Worm (Caenorhabditis elegans) whole organism, young adult: ENCODE measurements around the gene cdc-48.1.

ENCODE experiments used
- B0261.1 ChIP-seq: sonication (generic microtip); optimal IDR thresholded peaks from 2 replicates; lab custom pipeline; 2016; ENCODE audit warnings: mild to moderate bottlenecking, missing genetic modification characterization, moderate library complexity, missing compliant biosample characterization
- D2030.7 ChIP-seq: fragments of 200-800 bp; sonication (Bioruptor generic); IDR thresholded peaks from 2 replicates; pipeline ENCODE4 v1.3.6; 2022; ENCODE audit warnings: missing genetic modification reagents, missing genetic modification characterization, missing compliant biosample characterization
- F37B4.10 ChIP-seq: fragments of 200-800 bp; sonication (Bioruptor generic); IDR thresholded peaks from 2 replicates; pipeline ENCODE4 v1.3.6; 2022; ENCODE audit warnings: missing genetic modification characterization, missing compliant biosample characterization
- F39B2.1 ChIP-seq: fragments of 200-800 bp; sonication (Bioruptor generic); IDR thresholded peaks from 2 replicates; pipeline ENCODE4 v1.3.6; 2022; ENCODE audit warnings: missing genetic modification reagents, missing genetic modification characterization, missing compliant biosample characterization
- F49E8.2 ChIP-seq: sonication (generic microtip); optimal IDR thresholded peaks from 3 replicates; lab custom pipeline; 2017; ENCODE audit warnings: missing genetic modification characterization, mild to moderate bottlenecking, missing compliant biosample characterization, antibody characterized with exemption, moderate library complexity; ENCODE audit not compliant: insufficient read depth
- F52B5.7 ChIP-seq: sonication (generic microtip); optimal IDR thresholded peaks from 2 replicates; lab custom pipeline; 2016; ENCODE audit warnings: mild to moderate bottlenecking, missing genetic modification characterization, missing compliant biosample characterization
- K12H6.12 ChIP-seq: fragments of 200-800 bp; sonication (Bioruptor generic); optimal IDR thresholded peaks from 2 replicates; lab custom pipeline; 2018; ENCODE audit warnings: mild to moderate bottlenecking, missing genetic modification characterization, missing compliant biosample characterization
- T07F8.4 ChIP-seq: sonication (generic microtip); optimal IDR thresholded peaks from 2 replicates; lab custom pipeline; 2016; ENCODE audit warnings: mild to moderate bottlenecking, missing genetic modification characterization, moderate library complexity, missing compliant biosample characterization
- Y56A3A.18 ChIP-seq: fragments of 200-800 bp; sonication (Bioruptor generic); IDR thresholded peaks from 2 replicates; pipeline ENCODE4 v1.3.6; 2022; ENCODE audit warnings: missing genetic modification reagents, missing genetic modification characterization, missing compliant biosample characterization
- Y67H2A.10 ChIP-seq: fragments of 200-800 bp; sonication (Bioruptor generic); conservative IDR thresholded peaks from 2 replicates; pipeline ENCODE4 v1.3.6; 2022; ENCODE audit warnings: missing genetic modification reagents, missing genetic modification characterization, missing compliant biosample characterization
- Y95B8A.8 ChIP-seq: fragments of 200-800 bp; sonication (Bioruptor generic); IDR thresholded peaks from 2 replicates; pipeline ENCODE4 v1.3.6; 2022; ENCODE audit warnings: missing genetic modification reagents, missing genetic modification characterization, missing compliant biosample characterization
- ZK185.1 ChIP-seq: sonication (generic microtip); optimal IDR thresholded peaks from 2 replicates; lab custom pipeline; 2016; ENCODE audit warnings: mild to moderate bottlenecking, missing genetic modification characterization, missing compliant biosample characterization; ENCODE audit not compliant: poor library complexity, severe bottlenecking
- ama-1 ChIP-seq, 3 experiments: fragments of 150-350 bp in 1 of 3; sonication (generic microtip) in 2 of 3; optimal IDR thresholded peaks; 2 replicates each; lab custom pipeline; 2014 to 2018; ENCODE audit warnings: missing biosample characterization in 2 of 3, missing genetic modification characterization in 2 of 3, missing genetic modification reagents in 2 of 3
- aptf-3 ChIP-seq: fragments of 200-800 bp; sonication (Bioruptor generic); IDR thresholded peaks from 2 replicates; pipeline ENCODE4 v1.3.6; 2022; ENCODE audit warnings: missing genetic modification characterization, missing compliant biosample characterization
- attf-6 ChIP-seq: fragments of 200-800 bp; sonication (Bioruptor generic); IDR thresholded peaks from 2 replicates; pipeline ENCODE4 v1.3.6; 2022; ENCODE audit warnings: missing genetic modification reagents, missing genetic modification characterization, missing compliant biosample characterization
- bed-1 ChIP-seq: fragments of 200-800 bp; sonication (Bioruptor generic); IDR thresholded peaks from 2 replicates; pipeline ENCODE4 v1.3.6; 2022; ENCODE audit warnings: missing genetic modification reagents, missing genetic modification characterization, missing compliant biosample characterization
- cebp-2 ChIP-seq: fragments of 200-800 bp; sonication (Bioruptor generic); IDR thresholded peaks from 2 replicates; pipeline ENCODE4 v1.3.6; 2022; ENCODE audit warnings: missing genetic modification characterization, missing compliant biosample characterization
- ceh-58 ChIP-seq: fragments of 200-800 bp; sonication (Bioruptor generic); IDR thresholded peaks from 2 replicates; pipeline ENCODE4 v1.3.6; 2022; ENCODE audit warnings: missing genetic modification characterization, missing compliant biosample characterization
- chd-7 ChIP-seq: sonication (generic microtip); optimal IDR thresholded peaks from 2 replicates; lab custom pipeline; 2016; ENCODE audit warnings: mild to moderate bottlenecking, missing genetic modification characterization, moderate library complexity, missing compliant biosample characterization
- die-1 ChIP-seq: sonication (generic microtip); optimal IDR thresholded peaks from 2 replicates; lab custom pipeline; 2016; ENCODE audit warnings: missing genotype, mild to moderate bottlenecking, missing genetic modification characterization, missing compliant biosample characterization
- dox-1 ChIP-seq: fragments of 200-800 bp; sonication (Bioruptor generic); IDR thresholded peaks from 2 replicates; pipeline ENCODE4 v1.3.6; 2022; ENCODE audit warnings: missing genetic modification reagents, missing genetic modification characterization, missing compliant biosample characterization
- egl-18 ChIP-seq: fragments of 200-800 bp; sonication (Bioruptor generic); IDR thresholded peaks from 2 replicates; pipeline ENCODE4 v1.3.6; 2022; ENCODE audit warnings: missing genetic modification reagents, missing genetic modification characterization, missing compliant biosample characterization
- egl-44 ChIP-seq: fragments of 200-800 bp; sonication (Bioruptor generic); IDR thresholded peaks from 2 replicates; pipeline ENCODE4 v1.3.6; 2022; ENCODE audit warnings: missing genetic modification reagents, missing genetic modification characterization, missing compliant biosample characterization
- ekl-4 ChIP-seq: fragments of 200-800 bp; sonication (Bioruptor generic); IDR thresholded peaks from 2 replicates; pipeline ENCODE4 v1.3.6; 2022; ENCODE audit warnings: missing genetic modification reagents, missing genetic modification characterization, missing compliant biosample characterization
- ets-4 ChIP-seq: fragments of 200-800 bp; sonication (Bioruptor generic); optimal IDR thresholded peaks from 2 replicates; lab custom pipeline; 2018; ENCODE audit warnings: mild to moderate bottlenecking, missing genetic modification characterization, missing compliant biosample characterization
- hlh-26 ChIP-seq: fragments of 200-800 bp; sonication (Bioruptor generic); conservative IDR thresholded peaks from 2 replicates; pipeline ENCODE4 v1.3.6; 2022; ENCODE audit warnings: missing genetic modification reagents, missing genetic modification characterization, missing compliant biosample characterization
- hmg-1.2 ChIP-seq: fragments of 200-800 bp; sonication (Bioruptor generic); IDR thresholded peaks from 2 replicates; pipeline ENCODE4 v1.3.6; 2022; ENCODE audit warnings: missing genetic modification reagents, missing genetic modification characterization, missing compliant biosample characterization
- hsf-1 ChIP-seq: fragments of 200-800 bp; sonication (Bioruptor generic); IDR thresholded peaks from 2 replicates; pipeline ENCODE4 v1.3.6; 2022; ENCODE audit warnings: missing genetic modification reagents, missing genetic modification characterization, missing compliant biosample characterization
- lin-35 ChIP-seq, 3 experiments: fragments of 150-350 bp in 2 of 3; sonication (generic microtip) in 1 of 3; optimal IDR thresholded peaks; 2 replicates each; lab custom pipeline; 2014 to 2018; ENCODE audit warnings: missing biosample characterization in 3 of 3, missing genetic modification characterization in 3 of 3, missing genetic modification reagents in 3 of 3
- lsl-1 ChIP-seq: fragments of 200-800 bp; sonication (Bioruptor generic); optimal IDR thresholded peaks from 2 replicates; lab custom pipeline; 2018; ENCODE audit warnings: mild to moderate bottlenecking, missing genetic modification characterization, moderate library complexity, missing compliant biosample characterization
- madf-3 ChIP-seq: fragments of 200-800 bp; sonication (Bioruptor generic); IDR thresholded peaks from 2 replicates; pipeline ENCODE4 v1.3.6; 2022; ENCODE audit warnings: missing genetic modification reagents, missing genetic modification characterization, missing compliant biosample characterization
- madf-6 ChIP-seq: fragments of 200-800 bp; sonication (Bioruptor generic); IDR thresholded peaks from 2 replicates; pipeline ENCODE4 v1.3.6; 2022; ENCODE audit warnings: missing genetic modification reagents, missing genetic modification characterization, missing compliant biosample characterization
- nfya-1 ChIP-seq: sonication (generic microtip); optimal IDR thresholded peaks from 2 replicates; lab custom pipeline; 2017; ENCODE audit warnings: antibody characterized with exemption, missing compliant biosample characterization, missing genetic modification characterization, borderline replicate concordance; ENCODE audit not compliant: insufficient read depth
- pbrm-1 ChIP-seq: fragments of 200-800 bp; sonication (Bioruptor generic); IDR thresholded peaks from 2 replicates; pipeline ENCODE4 v1.3.6; 2022; ENCODE audit warnings: missing genetic modification reagents, missing genetic modification characterization, missing compliant biosample characterization
- rcor-1 ChIP-seq: fragments of 200-800 bp; sonication (Bioruptor generic); IDR thresholded peaks from 2 replicates; pipeline ENCODE4 v1.3.6; 2022; ENCODE audit warnings: missing genetic modification reagents, missing genetic modification characterization, missing compliant biosample characterization
- repo-1 ChIP-seq: sonication (generic microtip); optimal IDR thresholded peaks from 2 replicates; lab custom pipeline; 2017; ENCODE audit warnings: mild to moderate bottlenecking, missing genetic modification characterization, missing compliant biosample characterization
- snpc-1.3 ChIP-seq: sonication (generic microtip); optimal IDR thresholded peaks from 2 replicates; lab custom pipeline; 2017; ENCODE audit warnings: missing genetic modification characterization, mild to moderate bottlenecking, missing compliant biosample characterization, antibody characterized with exemption, moderate library complexity, missing genotype, missing genetic modification reagents; ENCODE audit not compliant: insufficient read depth
- snpc-4 ChIP-seq, 5 experiments: fragments of 150-350 bp in 1 of 5; sonication (generic microtip) in 4 of 5; optimal IDR thresholded peaks; 2 replicates each; lab custom pipeline; 2014 to 2018; ENCODE audit warnings: missing genetic modification characterization in 5 of 5, missing biosample characterization in 3 of 5, antibody characterized with exemption in 2 of 5, mild to moderate bottlenecking in 2 of 5, missing compliant biosample characterization in 2 of 5, missing genotype in 2 of 5, moderate library complexity in 2 of 5, missing genetic modification reagents in 1 of 5
- sptf-2 ChIP-seq: fragments of 200-800 bp; sonication (Bioruptor generic); optimal IDR thresholded peaks from 2 replicates; lab custom pipeline; 2018; ENCODE audit warnings: mild to moderate bottlenecking, missing genetic modification characterization, missing compliant biosample characterization
- tbp1 ChIP-seq: fragments of 200-800 bp; sonication (Bioruptor generic); optimal IDR thresholded peaks from 2 replicates; lab custom pipeline; 2018; ENCODE audit warnings: mild to moderate bottlenecking, missing genetic modification characterization, missing compliant biosample characterization
- zim-3 ChIP-seq: sonication (generic microtip); optimal IDR thresholded peaks from 2 replicates; lab custom pipeline; 2017; ENCODE audit warnings: mild to moderate bottlenecking, missing genetic modification characterization, moderate library complexity, missing compliant biosample characterization
- ztf-18 ChIP-seq: sonication (generic microtip); optimal IDR thresholded peaks from 2 replicates; lab custom pipeline; 2016; ENCODE audit warnings: missing genotype, mild to moderate bottlenecking, missing genetic modification characterization, missing compliant biosample characterization
- ztf-25 ChIP-seq: fragments of 200-800 bp; sonication (Bioruptor generic); IDR thresholded peaks from 2 replicates; pipeline ENCODE4 v1.3.6; 2022; ENCODE audit warnings: missing genetic modification reagents, missing genetic modification characterization, missing compliant biosample characterization
- ztf-26 ChIP-seq: sonication (generic microtip); optimal IDR thresholded peaks from 2 replicates; lab custom pipeline; 2017; ENCODE audit warnings: missing genetic modification characterization, missing compliant biosample characterization

Gene cdc-48.1

ce11 chrII:10543457-10544137 is 19.6 kb downstream of the cdc-48.1 start:
- TF ChIP-seq ekl-4, result peak; percentile 5; the same call in 1 of the 2 replicates
- TF ChIP-seq attf-6, result no peak
- TF ChIP-seq hsf-1 (GFP tag; lab: Robert Waterston, UW), result peak; percentile 29; the same call in 1 of the 2 replicates
- TF ChIP-seq B0261.1, result no peak
- TF ChIP-seq die-1 (tag; lab: Kevin White, UChicago), result no peak
- TF ChIP-seq bed-1, result peak; percentile 14; the same call in 1 of the 2 replicates
- 0 out of 2 replicates have a peak, but pooled peaks have one; percentile 58 for TF ChIP-seq hlh-26 (GFP tag; lab: Robert Waterston, UW)
- TF ChIP-seq lin-35 (GFP tag; optimal IDR thresholded peaks at IDR 0.05; lab: Kevin White, UChicago), result peak in 1 of 3 experiments; percentile 23
- TF ChIP-seq nfya-1 (tag; lab: Kevin White, UChicago), result no peak
- TF ChIP-seq tbp1, result peak; percentile 33
- peak; percentile 76 for TF ChIP-seq repo-1
- no peak for TF ChIP-seq ztf-18 (tag; lab: Kevin White, UChicago)
- TF ChIP-seq rcor-1 (GFP tag; lab: Robert Waterston, UW), result 0 out of 2 replicates have a peak, but pooled peaks have one; percentile 19
- TF ChIP-seq dox-1 (GFP tag; lab: Robert Waterston, UW), result peak; percentile 38; the same call in 1 of the 2 replicates
- no peak for TF ChIP-seq T07F8.4 (tag; lab: Kevin White, UChicago)
- peak; percentile 27; the same call in 1 of the 2 replicates for TF ChIP-seq madf-6
- TF ChIP-seq aptf-3 (GFP tag; lab: Robert Waterston, UW), result 0 out of 2 replicates have a peak, but pooled peaks have one; percentile 4
- TF ChIP-seq hmg-1.2 (GFP tag; lab: Robert Waterston, UW), result peak; percentile 40
- TF ChIP-seq K12H6.12 (tag; lab: Kevin White, UChicago), result peak; percentile 47
- peak; percentile 36 for TF ChIP-seq ZK185.1 (tag; lab: Kevin White, UChicago)
- no peak for TF ChIP-seq sptf-2 (GFP tag; lab: Kevin White, UChicago)
- peak; percentile 18 for TF ChIP-seq lsl-1 (GFP tag; lab: Kevin White, UChicago)
- TF ChIP-seq snpc-1.3, result peak; percentile 25
- peak; percentile 82; the same call in 1 of the 2 replicates for TF ChIP-seq madf-3 (GFP tag; lab: Robert Waterston, UW)
- 0 out of 2 replicates have a peak, but pooled peaks have one; percentile 11 for TF ChIP-seq Y56A3A.18 (GFP tag; lab: Robert Waterston, UW)
- TF ChIP-seq cebp-2 (GFP tag; lab: Robert Waterston, UW), result 0 out of 2 replicates have a peak, but pooled peaks have one; percentile 73
- peak; percentile 40; the same call in 1 of the 2 replicates for TF ChIP-seq egl-44 (GFP tag; lab: Robert Waterston, UW)
- no peak for TF ChIP-seq F49E8.2 (tag; lab: Kevin White, UChicago)
- no peak for TF ChIP-seq Y67H2A.10 (GFP tag; lab: Robert Waterston, UW)
- TF ChIP-seq F37B4.10, result 0 out of 2 replicates have a peak, but pooled peaks have one; percentile 60
- TF ChIP-seq zim-3 (tag; lab: Kevin White, UChicago), result peak; percentile 66
- peak; percentile 27; the same call in 1 of the 2 replicates for TF ChIP-seq ztf-25 (GFP tag; lab: Robert Waterston, UW)
- TF ChIP-seq ets-4 (GFP tag; lab: Kevin White, UChicago), result peak; percentile 53
- peak; percentile 60 for TF ChIP-seq F52B5.7
- peak; percentile 20 for TF ChIP-seq chd-7 (tag; lab: Kevin White, UChicago)
- TF ChIP-seq D2030.7 (GFP tag; lab: Robert Waterston, UW), result no peak
- no peak for TF ChIP-seq snpc-4 (GFP tag; optimal IDR thresholded peaks at IDR 0.05; lab: Kevin White, UChicago)
- TF ChIP-seq snpc-4 (tag; optimal IDR thresholded peaks at IDR 0.05; lab: Kevin White, UChicago), result peak in 1 of 4 experiments; percentile 2
- 0 out of 2 replicates have a peak, but pooled peaks have one; percentile 9 for TF ChIP-seq F39B2.1
- TF ChIP-seq ztf-26 (tag; lab: Kevin White, UChicago), result peak; percentile 39
- TF ChIP-seq pbrm-1 (GFP tag; lab: Robert Waterston, UW), result no peak; the same call in 1 of the 2 replicates
- TF ChIP-seq ama-1 (optimal IDR thresholded peaks at IDR 0.05; lab: Kevin White, UChicago), result peak; percentile 44
- TF ChIP-seq ama-1 (GFP tag; optimal IDR thresholded peaks at IDR 0.05; lab: Kevin White, UChicago), result no peak
- TF ChIP-seq Y95B8A.8 (GFP tag; lab: Robert Waterston, UW), result peak; percentile 70
- TF ChIP-seq ceh-58 (GFP tag; lab: Robert Waterston, UW), result 0 out of 2 replicates have a peak, but pooled peaks have one; percentile 78
- no peak for TF ChIP-seq egl-18 (GFP tag; lab: Robert Waterston, UW)
